Fruit fly (Drosophila melanogaster): Measurements from ENCODE around the gene RpS14b.

The RpS14b gene

DNA sequence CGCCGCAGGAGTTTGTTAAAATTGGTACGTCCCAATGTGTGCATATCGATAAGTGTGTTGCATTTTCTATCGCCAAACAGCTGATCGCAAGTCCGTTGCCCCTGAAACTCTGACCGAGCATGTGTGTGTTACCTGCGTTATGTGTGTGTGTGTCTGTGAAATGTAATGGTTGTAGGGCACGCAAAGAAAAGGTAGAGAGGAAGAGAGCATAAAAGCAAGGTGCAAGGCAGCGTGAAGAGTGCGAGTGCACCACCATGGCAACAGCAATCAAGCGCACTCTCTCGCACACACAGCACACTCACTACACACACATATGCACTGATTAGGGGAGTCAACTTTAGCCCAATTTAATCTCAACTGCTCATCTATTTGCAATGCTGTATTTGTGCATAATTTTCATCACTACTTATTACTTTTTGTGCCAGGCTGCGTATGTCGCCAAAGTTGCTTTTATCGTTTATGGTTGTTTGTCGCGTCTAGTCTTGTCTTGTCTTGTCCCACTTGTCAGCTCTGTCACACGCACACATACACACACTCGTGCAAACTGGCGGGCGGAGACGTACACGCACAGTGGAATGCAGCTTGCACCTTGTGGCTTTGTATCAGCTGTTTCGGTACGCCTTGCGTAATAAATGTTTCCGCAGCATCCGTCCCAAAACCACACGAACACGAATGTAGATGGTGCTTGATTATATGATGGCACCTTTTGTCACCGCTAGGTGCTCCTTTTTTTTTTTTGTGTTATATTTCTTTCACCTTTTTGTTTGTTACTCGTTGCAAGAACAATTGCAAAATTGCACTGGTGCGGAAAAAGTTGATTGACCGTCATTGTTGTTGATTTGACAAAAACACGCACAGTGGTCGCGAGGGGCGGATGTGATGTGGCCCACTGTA is 3.1 kb downstream of the RpS14b start (continued):
- peak; percentile 46 for TF ChIP-seq CG10147 (GFP tag; optimal IDR thresholded peaks at IDR 0.05)
- TF ChIP-seq CG8388 (GFP tag; optimal IDR thresholded peaks at IDR 0.05) = peak; percentile 82
- peak; percentile 74 for TF ChIP-seq grau (tag; optimal IDR thresholded peaks at IDR 0.05)
- TF ChIP-seq Side (GFP tag; optimal IDR thresholded peaks at IDR 0.05) = peak; percentile 82
- TF ChIP-seq Mes4 (GFP tag; optimal IDR thresholded peaks at IDR 0.05) = peak; percentile 87
- TF ChIP-seq BEAF-32 (GFP tag; optimal IDR thresholded peaks at IDR 0.05) = peak; percentile 12
- TF ChIP-seq Myb (GFP tag; optimal IDR thresholded peaks at IDR 0.05) = peak; percentile 72
- peak; percentile 87 for TF ChIP-seq CG16815 (GFP tag; optimal IDR thresholded peaks at IDR 0.05)
- peak; percentile 82 for TF ChIP-seq D19A (tag; optimal IDR thresholded peaks at IDR 0.05)
- TF ChIP-seq Ptx1 (GFP tag; IDR thresholded peaks at IDR 0.05) = peak; percentile 84
- TF ChIP-seq CG15479 (GFP tag; optimal IDR thresholded peaks at IDR 0.05) = peak; percentile 94
- TF ChIP-seq HLHmδ (GFP tag; optimal IDR thresholded peaks at IDR 0.05) = peak; percentile 3
- TF ChIP-seq B-H2 (GFP tag; optimal IDR thresholded peaks at IDR 0.05) = no peak
- TF ChIP-seq btn (GFP tag; optimal IDR thresholded peaks at IDR 0.05) = peak; percentile 59
- peak; percentile 90 for TF ChIP-seq CG10979 (tag; optimal IDR thresholded peaks at IDR 0.05)
- TF ChIP-seq bsh (GFP tag; optimal IDR thresholded peaks at IDR 0.05) = peak; percentile 66 to 87
- peak; percentile 35 for TF ChIP-seq CG12299 (tag; optimal IDR thresholded peaks at IDR 0.05)
- TF ChIP-seq bcd (GFP tag; optimal IDR thresholded peaks at IDR 0.05) = peak; percentile 87
- peak; percentile 77 for TF ChIP-seq CG17359 (tag; optimal IDR thresholded peaks at IDR 0.05)
- peak; percentile 82 for TF ChIP-seq tio (GFP tag; optimal IDR thresholded peaks at IDR 0.05)
- peak; percentile 88 for TF ChIP-seq da (GFP tag; optimal IDR thresholded peaks at IDR 0.05)
- TF ChIP-seq pfk (GFP tag; optimal IDR thresholded peaks at IDR 0.05) = no peak
- peak; percentile 70; the same call in 1 of the 2 replicates for TF ChIP-seq Awh (GFP tag; IDR thresholded peaks at IDR 0.05)
- no peak for TF ChIP-seq h (optimal IDR thresholded peaks at IDR 0.05)
- peak; percentile 86 for TF ChIP-seq croc (GFP tag; conservative IDR thresholded peaks at IDR 0.05)
- TF ChIP-seq trem (tag; optimal IDR thresholded peaks at IDR 0.05) = peak; percentile 58
- TF ChIP-seq Nf-YA (GFP tag; IDR thresholded peaks at IDR 0.05) = peak; percentile 20; the same call in 1 of the 2 replicates
- peak; percentile 65 for TF ChIP-seq kah (GFP tag; optimal IDR thresholded peaks at IDR 0.05)
- TF ChIP-seq Aef1 (GFP tag; IDR thresholded peaks at IDR 0.05) = peak; percentile 47; the same call in 1 of the 3 replicates
- TF ChIP-seq Kr (GFP tag; optimal IDR thresholded peaks at IDR 0.05) = no peak
- TF ChIP-seq CG1647 (GFP tag; optimal IDR thresholded peaks at IDR 0.05) = peak; percentile 16
- peak; percentile 76 for TF ChIP-seq CG15269 (tag; optimal IDR thresholded peaks at IDR 0.05)
- peak; percentile 33 for TF ChIP-seq kay (GFP tag; optimal IDR thresholded peaks at IDR 0.05)
- TF ChIP-seq ato (GFP tag; IDR thresholded peaks at IDR 0.05; ENCODE audit: partially characterized antibody) = no peak
- peak; percentile 86 for TF ChIP-seq pnt (GFP tag; optimal IDR thresholded peaks at IDR 0.05)
- no peak for TF ChIP-seq aop (GFP tag; IDR thresholded peaks at IDR 0.05)
- no peak for TF ChIP-seq Poxn (GFP tag; IDR thresholded peaks at IDR 0.05)
- TF ChIP-seq CG4854 (GFP tag; optimal IDR thresholded peaks at IDR 0.05) = peak; percentile 49
- TF ChIP-seq Max (GFP tag; optimal IDR thresholded peaks at IDR 0.05) = peak; percentile 63
- TF ChIP-seq CG8089 (GFP tag; optimal IDR thresholded peaks at IDR 0.05) = peak; percentile 79
- peak; percentile 41; the same call in 1 of the 2 replicates for TF ChIP-seq Ada2b (GFP tag; IDR thresholded peaks at IDR 0.05)
- peak; percentile 47 for TF ChIP-seq CG15011 (GFP tag; optimal IDR thresholded peaks at IDR 0.05)
- peak; percentile 79 for TF ChIP-seq bab2 (GFP tag; optimal IDR thresholded peaks at IDR 0.05)
- peak; percentile 37 for TF ChIP-seq YL-1 (GFP tag; optimal IDR thresholded peaks at IDR 0.05)
- TF ChIP-seq HLH4C (GFP tag; IDR thresholded peaks at IDR 0.05; ENCODE audit: partially characterized antibody) = no peak
- TF ChIP-seq CG14050 (GFP tag; IDR thresholded peaks at IDR 0.05) = peak; percentile 38; the same call in 1 of the 3 replicates
- peak; percentile 77 for TF ChIP-seq CHES-1-like (GFP tag; optimal IDR thresholded peaks at IDR 0.05)
- peak; percentile 42 for TF ChIP-seq sug (tag; optimal IDR thresholded peaks at IDR 0.05)
